Fruit fly (Drosophila melanogaster) whole organism, embryonic: ENCODE data around the gene KP78a.

Experiments
- Adf1 ChIP-seq: fragments of 200-800 bp; sonication (Bioruptor generic); IDR thresholded peaks from 2 replicates; pipeline ENCODE4 v1.3.6; 2022; ENCODE audit warnings: missing biosample characterization, missing genetic modification characterization
- Aef1 ChIP-seq: fragments of 200-800 bp; sonication (Bioruptor generic); IDR thresholded peaks from 3 replicates; pipeline ENCODE4 v1.3.6; 2022; ENCODE audit warnings: missing biosample characterization, missing genetic modification characterization
- Asciz ChIP-seq: fragments of 200-800 bp; sonication (Bioruptor generic); optimal IDR thresholded peaks from 2 replicates; lab custom pipeline; 2017; ENCODE audit warnings: missing biosample characterization, mild to moderate bottlenecking, missing genetic modification characterization, missing genetic modification reagents
- Bdp1 ChIP-seq: fragments of 200-800 bp; sonication (Bioruptor generic); optimal IDR thresholded peaks from 3 replicates; lab custom pipeline; 2016; ENCODE audit warnings: missing biosample characterization, missing genetic modification characterization
- Bgb ChIP-seq: fragments of 200-800 bp; sonication (Bioruptor generic); IDR thresholded peaks from 2 replicates; pipeline ENCODE4 v1.3.6; 2022; ENCODE audit warnings: missing biosample characterization, missing genetic modification characterization; ENCODE audit not compliant: partially characterized antibody
- CG10979 ChIP-seq: fragments of 200-800 bp; sonication (Bioruptor generic); optimal IDR thresholded peaks from 2 replicates; lab custom pipeline; 2018; ENCODE audit warnings: missing biosample characterization, mild to moderate bottlenecking, missing genetic modification characterization, moderate library complexity
- CG11398 ChIP-seq: fragments of 200-800 bp; sonication (Bioruptor generic); optimal IDR thresholded peaks from 2 replicates; lab custom pipeline; 2016; ENCODE audit warnings: missing biosample characterization, missing genetic modification characterization
- CG15479 ChIP-seq: fragments of 200-800 bp; sonication (Bioruptor generic); optimal IDR thresholded peaks from 3 replicates; lab custom pipeline; 2019; ENCODE audit warnings: missing biosample characterization, mild to moderate bottlenecking, missing genetic modification characterization, moderate library complexity
- CG1602 ChIP-seq: fragments of 200-800 bp; sonication (Bioruptor generic); optimal IDR thresholded peaks from 3 replicates; lab custom pipeline; 2016; ENCODE audit warnings: missing biosample characterization, missing genetic modification characterization
- CG1832 ChIP-seq: fragments of 200-800 bp; sonication (Bioruptor generic); optimal IDR thresholded peaks from 2 replicates; lab custom pipeline; 2017; ENCODE audit warnings: missing biosample characterization, mild to moderate bottlenecking, missing genetic modification characterization, inconsistent platforms
- CG2199 ChIP-seq: fragments of 200-800 bp; sonication (Bioruptor generic); IDR thresholded peaks from 3 replicates; pipeline ENCODE4 v1.3.6; 2022; ENCODE audit warnings: missing biosample characterization, missing genetic modification characterization
- CG2889 ChIP-seq: fragments of 200-800 bp; sonication (Bioruptor generic); IDR thresholded peaks from 3 replicates; pipeline ENCODE4 v1.3.6; 2022; ENCODE audit warnings: missing biosample characterization, missing genetic modification characterization
- CG31441 ChIP-seq: fragments of 200-800 bp; sonication (Bioruptor generic); IDR thresholded peaks from 2 replicates; pipeline ENCODE4 v1.3.6; 2022; ENCODE audit warnings: missing biosample characterization, missing genetic modification characterization
- CG33557 ChIP-seq: fragments of 200-800 bp; sonication (Bioruptor generic); optimal IDR thresholded peaks from 2 replicates; lab custom pipeline; 2019; ENCODE audit warnings: missing biosample characterization, mild to moderate bottlenecking, missing genetic modification characterization, moderate library complexity
- CG3847 ChIP-seq: fragments of 200-800 bp; sonication (Bioruptor generic); IDR thresholded peaks from 2 replicates; pipeline ENCODE4 v1.3.6; 2022; ENCODE audit warnings: missing biosample characterization, missing genetic modification characterization
- CG42726 ChIP-seq: fragments of 200-800 bp; sonication (Bioruptor generic); IDR thresholded peaks from 2 replicates; pipeline ENCODE4 v1.3.6; 2022; ENCODE audit warnings: missing biosample characterization, missing genetic modification characterization; ENCODE audit not compliant: partially characterized antibody
- CG4360 ChIP-seq: fragments of 200-800 bp; sonication (Bioruptor generic); IDR thresholded peaks from 2 replicates; pipeline ENCODE4 v1.3.6; 2022; ENCODE audit warnings: missing biosample characterization, missing genetic modification characterization
- CG4820 ChIP-seq: fragments of 200-800 bp; sonication (Bioruptor generic); optimal IDR thresholded peaks from 3 replicates; lab custom pipeline; 2016; ENCODE audit warnings: missing biosample characterization, missing genetic modification characterization
- CG7271 ChIP-seq: fragments of 200-800 bp; sonication (Bioruptor generic); optimal IDR thresholded peaks from 2 replicates; lab custom pipeline; 2018; ENCODE audit warnings: missing biosample characterization, mild to moderate bottlenecking, missing genetic modification characterization, moderate library complexity
- CG7556 ChIP-seq: fragments of 200-800 bp; sonication (Bioruptor generic); optimal IDR thresholded peaks from 2 replicates; lab custom pipeline; 2017; ENCODE audit warnings: missing biosample characterization, mild to moderate bottlenecking, missing genetic modification characterization
- CG7745 ChIP-seq: fragments of 200-800 bp; sonication (Bioruptor generic); optimal IDR thresholded peaks from 2 replicates; lab custom pipeline; 2018; ENCODE audit warnings: missing biosample characterization, mild to moderate bottlenecking, missing genetic modification characterization, moderate library complexity
- CG7987 ChIP-seq: fragments of 200-800 bp; sonication (Bioruptor generic); optimal IDR thresholded peaks from 2 replicates; lab custom pipeline; 2018; ENCODE audit warnings: missing biosample characterization, mild to moderate bottlenecking, missing genetic modification characterization, moderate library complexity
- CG8765 ChIP-seq: fragments of 200-800 bp; sonication (Bioruptor generic); IDR thresholded peaks from 2 replicates; pipeline ENCODE4 v1.3.6; 2022; ENCODE audit warnings: missing biosample characterization, missing genetic modification characterization
- D19B ChIP-seq: fragments of 200-800 bp; sonication (Bioruptor generic); optimal IDR thresholded peaks from 2 replicates; lab custom pipeline; 2017; ENCODE audit warnings: missing biosample characterization, mild to moderate bottlenecking, missing genetic modification characterization
- Deaf1 ChIP-seq: fragments of 200-800 bp; optimal IDR thresholded peaks from 3 replicates; lab custom pipeline; 2019; ENCODE audit warnings: missing biosample characterization, mild to moderate bottlenecking, missing genetic modification characterization, moderate library complexity
- Ets97D ChIP-seq: fragments of 200-800 bp; sonication (Bioruptor generic); optimal IDR thresholded peaks from 3 replicates; lab custom pipeline; 2016; ENCODE audit warnings: missing biosample characterization, missing genetic modification characterization
- H2.0 ChIP-seq: fragments of 200-800 bp; sonication (Bioruptor generic); IDR thresholded peaks from 2 replicates; pipeline ENCODE4 v1.3.6; 2022; ENCODE audit warnings: missing biosample characterization, missing genetic modification characterization
- Lhr ChIP-seq: fragments of 200-800 bp; sonication (Bioruptor generic); optimal IDR thresholded peaks from 3 replicates; lab custom pipeline; 2017; ENCODE audit warnings: mild to moderate bottlenecking, missing biosample characterization, missing genetic modification reagents, missing genetic modification characterization
- Med ChIP-seq: fragments of 200-800 bp; sonication (Bioruptor generic); peaks from one replicate; lab custom pipeline; 2016; ENCODE audit warnings: missing biosample characterization, missing genetic modification characterization, mild to moderate bottlenecking, inconsistent platforms, moderate library complexity
- Oli ChIP-seq: fragments of 200-800 bp; sonication (Bioruptor generic); optimal IDR thresholded peaks from 2 replicates; lab custom pipeline; 2018; ENCODE audit warnings: missing biosample characterization, mild to moderate bottlenecking, missing genetic modification characterization, moderate library complexity
- Ssrp ChIP-seq: fragments of 200-800 bp; sonication (Bioruptor generic); optimal IDR thresholded peaks from 2 replicates; lab custom pipeline; 2018; ENCODE audit warnings: missing biosample characterization, mild to moderate bottlenecking, missing genetic modification characterization, moderate library complexity
- Stat92E ChIP-seq, 3 experiments: fragments of >200 bp in 2 of 3; fragments of 200-800 bp in 1 of 3; sonication (Bioruptor generic) in 1 of 3; optimal IDR thresholded peaks; 2 replicates each; lab custom pipeline; 2017 to 2019; ENCODE audit warnings: missing biosample characterization in 3 of 3, missing genetic modification characterization in 3 of 3, mild to moderate bottlenecking in 1 of 3, moderate library complexity in 1 of 3
- abd-A ChIP-seq: fragments of 200-800 bp; sonication (Bioruptor generic); optimal IDR thresholded peaks from 3 replicates; lab custom pipeline; 2019; ENCODE audit warnings: missing biosample characterization, mild to moderate bottlenecking, missing genetic modification characterization, moderate library complexity
- chinmo ChIP-seq: fragments of 200-800 bp; sonication (Bioruptor generic); IDR thresholded peaks from 4 replicates; pipeline ENCODE4 v1.3.6; 2022; ENCODE audit warnings: missing biosample characterization, missing genetic modification characterization; ENCODE audit not compliant: partially characterized antibody
- chm ChIP-seq: fragments of 200-800 bp; sonication (Bioruptor generic); IDR thresholded peaks from 2 replicates; pipeline ENCODE4 v1.3.6; 2022; ENCODE audit warnings: missing biosample characterization, missing genetic modification characterization
- ci ChIP-seq: fragments of 200-800 bp; sonication (Bioruptor generic); IDR thresholded peaks from 3 replicates; pipeline ENCODE4 v1.3.6; 2022; ENCODE audit warnings: missing biosample characterization, missing genetic modification characterization
- esg ChIP-seq: fragments of 200-800 bp; sonication (Bioruptor generic); conservative IDR thresholded peaks from 2 replicates; pipeline ENCODE4 v1.3.6; 2022; ENCODE audit warnings: missing biosample characterization, missing genetic modification characterization
- eve ChIP-seq, 2 experiments: fragments of >200 bp; optimal IDR thresholded peaks; 2 replicates each; lab custom pipeline; 2017; ENCODE audit warnings: missing biosample characterization in 2 of 2, missing genetic modification characterization in 2 of 2
- ewg ChIP-seq: fragments of 200-800 bp; sonication (Bioruptor generic); optimal IDR thresholded peaks from 3 replicates; lab custom pipeline; 2017; ENCODE audit warnings: mild to moderate bottlenecking, missing biosample characterization, missing genetic modification reagents, missing genetic modification characterization
- inv ChIP-seq: fragments of 200-800 bp; sonication (Bioruptor generic); IDR thresholded peaks from 2 replicates; pipeline ENCODE4 v1.3.6; 2022; ENCODE audit warnings: missing biosample characterization, missing genetic modification characterization; ENCODE audit not compliant: partially characterized antibody
- kah ChIP-seq: fragments of 200-800 bp; sonication (Bioruptor generic); optimal IDR thresholded peaks from 2 replicates; lab custom pipeline; 2018; ENCODE audit warnings: missing biosample characterization, mild to moderate bottlenecking, missing genetic modification characterization
- knrl ChIP-seq: fragments of 200-800 bp; sonication (Bioruptor generic); IDR thresholded peaks from 3 replicates; pipeline ENCODE4 v1.3.6; 2022; ENCODE audit warnings: missing biosample characterization, missing genetic modification characterization; ENCODE audit not compliant: partially characterized antibody
- lola ChIP-seq, 3 experiments: fragments of >200 bp in 2 of 3; fragments of 200-800 bp in 1 of 3; sonication (Bioruptor generic) in 1 of 3; optimal IDR thresholded peaks; 2 replicates each; lab custom pipeline; 2017 to 2019; ENCODE audit warnings: missing biosample characterization in 3 of 3, missing genetic modification characterization in 3 of 3, mild to moderate bottlenecking in 1 of 3, moderate library complexity in 1 of 3
- odd ChIP-seq: fragments of 200-800 bp; sonication (Bioruptor generic); optimal IDR thresholded peaks from 2 replicates; lab custom pipeline; 2017; ENCODE audit warnings: missing biosample characterization, mild to moderate bottlenecking, missing genetic modification characterization
- otp ChIP-seq: fragments of 200-800 bp; sonication (Bioruptor generic); IDR thresholded peaks from 3 replicates; pipeline ENCODE4, ENCODE4 v1.3.6; 2022; ENCODE audit warnings: missing biosample characterization, missing genetic modification characterization
- wek ChIP-seq: fragments of 200-800 bp; sonication (Bioruptor generic); optimal IDR thresholded peaks from 3 replicates; lab custom pipeline; 2018; ENCODE audit warnings: missing biosample characterization, mild to moderate bottlenecking, missing genetic modification characterization, moderate library complexity

Gene KP78a

DNA sequence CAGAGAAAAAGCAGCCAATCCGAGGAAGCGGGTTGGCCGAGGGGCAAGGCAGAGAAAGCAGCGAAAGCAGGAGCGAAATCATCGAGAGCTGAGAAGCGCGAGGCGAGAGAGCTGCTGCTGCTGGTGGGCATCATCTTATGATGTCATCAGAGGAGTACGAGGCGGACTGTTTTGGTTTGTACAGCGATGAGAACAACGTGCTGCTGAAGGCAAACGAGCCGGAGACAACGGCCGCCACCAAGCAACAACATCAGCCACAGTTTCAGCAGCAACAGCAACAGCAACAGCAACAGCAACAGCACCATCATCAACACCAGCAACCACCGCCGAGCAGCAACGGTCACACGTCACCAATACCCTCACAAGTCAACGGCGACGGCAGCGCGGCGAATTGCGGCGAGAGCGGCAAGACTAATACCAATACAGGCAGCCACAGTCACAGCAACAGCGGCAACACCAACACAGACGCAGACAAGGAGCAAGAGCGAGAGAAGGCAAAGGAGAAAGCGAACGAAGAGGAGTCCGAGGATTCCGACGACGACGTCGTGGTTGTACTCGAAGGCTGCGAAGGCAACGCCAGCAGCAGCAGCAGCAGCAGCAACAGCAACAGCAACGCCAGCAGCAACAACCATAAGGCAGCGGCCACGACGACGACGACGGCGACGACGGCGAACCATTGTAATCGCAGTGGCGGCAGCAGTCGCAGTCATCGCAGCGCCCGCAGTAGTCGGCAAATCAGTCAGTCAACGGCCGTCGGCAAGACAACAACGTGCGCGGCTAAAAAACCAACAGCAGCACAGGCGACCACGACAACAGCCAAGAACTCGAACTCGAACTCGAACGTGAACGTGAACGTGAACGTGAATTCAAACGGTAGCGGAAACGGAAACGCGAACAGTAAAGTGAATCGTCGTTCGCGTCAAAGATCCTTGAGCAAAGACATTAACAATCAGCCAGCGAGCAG, 19.4 kb upstream of the KP78a start (continued):
- TF ChIP-seq Bdp1 (GFP tag; lab: Kevin White, UChicago), result peak; percentile 22
- peak; percentile 21 for TF ChIP-seq CG8765 (GFP tag; lab: Robert Waterston, UW)
- no peak for TF ChIP-seq lola (GFP tag; optimal IDR thresholded peaks at IDR 0.05; lab: Kevin White, UChicago)
- TF ChIP-seq CG1832, result no peak
- 0 out of 3 replicates have a peak, but pooled peaks have one; percentile 33 for TF ChIP-seq knrl (GFP tag; lab: Robert Waterston, UW)
- TF ChIP-seq abd-A (tag; lab: Kevin White, UChicago), result peak; percentile 23
- 0 out of 4 replicates have a peak, but pooled peaks have one; percentile 56 for TF ChIP-seq chinmo
- peak; percentile 73; the same call in 2 of the 3 replicates for TF ChIP-seq ci
- peak; percentile 40 for TF ChIP-seq ewg (GFP tag; lab: Kevin White, UChicago)
- no peak for TF ChIP-seq CG7556 (GFP tag; lab: Kevin White, UChicago)
- peak; percentile 94 for TF ChIP-seq CG4360 (GFP tag; lab: Robert Waterston, UW)
- TF ChIP-seq Asciz (GFP tag; lab: Kevin White, UChicago), result no peak
- TF ChIP-seq CG31441 (GFP tag; lab: Robert Waterston, UW), result peak; percentile 47; the same call in 1 of the 2 replicates
- no peak for TF ChIP-seq Aef1 (GFP tag; lab: Robert Waterston, UW)
- TF ChIP-seq esg, result no peak
- peak; percentile 37 for TF ChIP-seq Ets97D (GFP tag; lab: Kevin White, UChicago)
- TF ChIP-seq CG11398 (GFP tag; lab: Kevin White, UChicago), result peak; percentile 33
- 0 out of 3 replicates have a peak, but pooled peaks have one; percentile 7 for TF ChIP-seq otp (GFP tag; lab: Robert Waterston, UW)
- peak; percentile 30 for TF ChIP-seq CG4820
- TF ChIP-seq eve (GFP tag; optimal IDR thresholded peaks at IDR 0.05; lab: Kevin White, UChicago), result no peak
- peak; percentile 36 for TF ChIP-seq wek (GFP tag; lab: Kevin White, UChicago)
- no peak for TF ChIP-seq inv (GFP tag; lab: Robert Waterston, UW)
- peak; percentile 28 for TF ChIP-seq CG10979
- TF ChIP-seq CG2889, result 0 out of 3 replicates have a peak, but pooled peaks have one; percentile 44
- TF ChIP-seq CG2199 (GFP tag; lab: Robert Waterston, UW), result peak; percentile 40; the same call in 1 of the 3 replicates
- peak; percentile 63 for TF ChIP-seq odd (GFP tag; lab: Kevin White, UChicago)
- TF ChIP-seq CG15479 (GFP tag; lab: Kevin White, UChicago), result peak; percentile 15
- TF ChIP-seq CG7745 (tag; lab: Kevin White, UChicago), result no peak
- TF ChIP-seq CG1602 (GFP tag; lab: Kevin White, UChicago), result no peak
- no peak for TF ChIP-seq Oli
- peak; percentile 98 for TF ChIP-seq Deaf1 (tag; lab: Kevin White, UChicago)
- 0 out of 2 replicates have a peak, but pooled peaks have one; percentile 16 for TF ChIP-seq H2.0
- TF ChIP-seq CG7271 (tag; lab: Kevin White, UChicago), result no peak
- peak; percentile 98 for TF ChIP-seq Adf1
- peak; percentile 60 for TF ChIP-seq chm
- peak; percentile 36; the same call in 1 of the 2 replicates for TF ChIP-seq Bgb (GFP tag; lab: Robert Waterston, UW)
- TF ChIP-seq CG7987, result no peak
- TF ChIP-seq Stat92E (GFP tag; optimal IDR thresholded peaks at IDR 0.05; lab: Kevin White, UChicago), result peak in 1 of 3 experiments; percentile 64
- TF ChIP-seq Ssrp (tag; lab: Kevin White, UChicago), result no peak
- TF ChIP-seq CG42726 (GFP tag; lab: Robert Waterston, UW), result peak; percentile 77
- TF ChIP-seq Med (GFP tag; lab: Kevin White, UChicago), result peak; percentile 89
- TF ChIP-seq Lhr (GFP tag; lab: Kevin White, UChicago), result no peak
- TF ChIP-seq kah (GFP tag; lab: Kevin White, UChicago), result peak; percentile 58
- TF ChIP-seq D19B (GFP tag; lab: Kevin White, UChicago), result no peak
- no peak for TF ChIP-seq CG3847 (GFP tag; lab: Robert Waterston, UW)
- peak; percentile 39 for TF ChIP-seq CG33557 (GFP tag; lab: Kevin White, UChicago)
